Worm (Caenorhabditis elegans) whole organism, L1 larva: ENCODE measurements around the gene oma-2.

Experiments
- C04F5.9 ChIP-seq: sonication (generic microtip); optimal IDR thresholded peaks from 2 replicates; lab custom pipeline; 2016; ENCODE audit warnings: missing genetic modification characterization, missing compliant biosample characterization
- F16B12.6 ChIP-seq: fragments of 150-350 bp; optimal IDR thresholded peaks from 2 replicates; lab custom pipeline; 2014; ENCODE audit warnings: missing biosample characterization, missing genetic modification characterization
- aly-2 ChIP-seq: fragments of 150-350 bp; optimal IDR thresholded peaks from 2 replicates; lab custom pipeline; 2014; ENCODE audit warnings: missing biosample characterization, missing genetic modification characterization
- blmp-1 ChIP-seq: fragments of 150-350 bp; optimal IDR thresholded peaks from 2 replicates; lab custom pipeline; 2014; ENCODE audit warnings: missing biosample characterization, missing genetic modification characterization
- ceh-82 ChIP-seq, 3 experiments: fragments of 150-350 bp in 1 of 3; sonication (generic microtip) in 2 of 3; optimal IDR thresholded peaks; 2 replicates each; lab custom pipeline; 2014 to 2017; ENCODE audit warnings: missing biosample characterization in 3 of 3, missing genetic modification characterization in 3 of 3
- efl-1 ChIP-seq, 4 experiments: fragments of 150-350 bp; optimal IDR thresholded peaks in 3 of 4; peaks in 1 of 4; 1 replicate in 1 of 4; 2 replicates in 3 of 4; lab custom pipeline; 2014; ENCODE audit warnings: missing biosample characterization in 2 of 4, missing genetic modification characterization in 2 of 4, missing genetic modification reagents in 2 of 4
- egl-27 ChIP-seq, 2 experiments: fragments of 150-350 bp in 1 of 2; sonication (generic microtip); optimal IDR thresholded peaks; 3 replicates each; lab custom pipeline; 2017 to 2018; ENCODE audit warnings: missing biosample characterization in 2 of 2, missing genetic modification characterization in 2 of 2, missing genetic modification reagents in 2 of 2
- elt-2 ChIP-seq: sonication (generic microtip); optimal IDR thresholded peaks from 2 replicates; lab custom pipeline; 2016; ENCODE audit warnings: missing genetic modification characterization, mild to moderate bottlenecking, inconsistent platforms, missing compliant biosample characterization, missing genetic modification reagents
- elt-3 ChIP-seq, 6 experiments: fragments of 150-350 bp in 1 of 6; sonication (generic microtip); optimal IDR thresholded peaks; 2 replicates each; lab custom pipeline; 2017 to 2018; ENCODE audit warnings: missing biosample characterization in 6 of 6, missing genetic modification characterization in 6 of 6, inconsistent platforms in 1 of 6
- ets-5 ChIP-seq: fragments of 200-800 bp; sonication (Bioruptor generic); IDR thresholded peaks from 2 replicates; pipeline ENCODE4 v1.3.6; 2022; ENCODE audit warnings: missing genetic modification characterization, missing compliant biosample characterization
- fkh-10 ChIP-seq: sonication (generic microtip); optimal IDR thresholded peaks from 2 replicates; lab custom pipeline; 2017; ENCODE audit warnings: missing biosample characterization, missing genetic modification reagents, missing genetic modification characterization
- fkh-8 ChIP-seq: sonication (generic microtip); optimal IDR thresholded peaks from 2 replicates; lab custom pipeline; 2016; ENCODE audit warnings: mild to moderate bottlenecking, missing genetic modification characterization, missing compliant biosample characterization
- grh-1 ChIP-seq: fragments of 200-800 bp; sonication (Bioruptor generic); IDR thresholded peaks from 2 replicates; pipeline ENCODE4 v1.3.6; 2022; ENCODE audit warnings: missing genetic modification reagents, missing genetic modification characterization, missing compliant biosample characterization
- hlh-17 ChIP-seq: fragments of 200-800 bp; sonication (Bioruptor generic); optimal IDR thresholded peaks from 2 replicates; lab custom pipeline; 2018; ENCODE audit warnings: missing genetic modification characterization, mild to moderate bottlenecking, missing compliant biosample characterization, moderate library complexity, borderline replicate concordance
- hpl-2 ChIP-seq: fragments of 150-350 bp; optimal IDR thresholded peaks from 2 replicates; lab custom pipeline; 2014; ENCODE audit warnings: missing biosample characterization, missing genetic modification reagents, missing genetic modification characterization
- lin-14 ChIP-seq: fragments of 200-800 bp; sonication (Bioruptor generic); optimal IDR thresholded peaks from 2 replicates; lab custom pipeline; 2018; ENCODE audit warnings: mild to moderate bottlenecking, missing genetic modification characterization, moderate library complexity, missing compliant biosample characterization
- lin-35 ChIP-seq, 2 experiments: fragments of 150-350 bp; optimal IDR thresholded peaks; 2 replicates each; lab custom pipeline; 2014; ENCODE audit warnings: missing biosample characterization in 2 of 2, missing genetic modification characterization in 2 of 2, missing genetic modification reagents in 2 of 2
- lin-39 ChIP-seq: fragments of 150-350 bp; optimal IDR thresholded peaks from 2 replicates; lab custom pipeline; 2014; ENCODE audit warnings: missing biosample characterization, missing genetic modification reagents, missing genetic modification characterization
- lir-3 ChIP-seq: sonication (generic microtip); optimal IDR thresholded peaks from 2 replicates; lab custom pipeline; 2016; ENCODE audit warnings: mild to moderate bottlenecking, missing genetic modification characterization, moderate library complexity, missing compliant biosample characterization; ENCODE audit not compliant: poor library complexity
- lsy-2 ChIP-seq, 2 experiments: fragments of 150-350 bp; optimal IDR thresholded peaks; 2 replicates each; lab custom pipeline; 2014; ENCODE audit warnings: missing biosample characterization in 2 of 2, missing genetic modification characterization in 2 of 2
- mab-9 ChIP-seq: fragments of 200-800 bp; sonication (Bioruptor generic); IDR thresholded peaks from 2 replicates; pipeline ENCODE4 v1.3.6; 2022; ENCODE audit warnings: missing genetic modification reagents, missing genetic modification characterization, missing compliant biosample characterization
- mef-2 ChIP-seq: fragments of 150-350 bp; optimal IDR thresholded peaks from 2 replicates; lab custom pipeline; 2014; ENCODE audit warnings: missing biosample characterization, missing genetic modification characterization
- mep-1 ChIP-seq: fragments of 150-350 bp; optimal IDR thresholded peaks from 2 replicates; lab custom pipeline; 2014; ENCODE audit warnings: missing biosample characterization, missing genetic modification characterization
- nhr-11 ChIP-seq: fragments of 150-350 bp; optimal IDR thresholded peaks from 2 replicates; lab custom pipeline; 2014; ENCODE audit warnings: missing biosample characterization, missing genetic modification characterization
- nhr-19 ChIP-seq: fragments of 200-800 bp; sonication (Bioruptor generic); conservative IDR thresholded peaks from 2 replicates; pipeline ENCODE4 v1.3.6; 2022; ENCODE audit warnings: missing genetic modification characterization, missing compliant biosample characterization
- nhr-20 ChIP-seq: sonication (generic microtip); optimal IDR thresholded peaks from 2 replicates; lab custom pipeline; 2016; ENCODE audit warnings: mild to moderate bottlenecking, missing genetic modification characterization, missing compliant biosample characterization
- nhr-237 ChIP-seq: fragments of 150-350 bp; optimal IDR thresholded peaks from 2 replicates; lab custom pipeline; 2014; ENCODE audit warnings: missing biosample characterization, missing genetic modification characterization
- nhr-28 ChIP-seq: fragments of 150-350 bp; optimal IDR thresholded peaks from 2 replicates; lab custom pipeline; 2014; ENCODE audit warnings: missing biosample characterization, missing genetic modification characterization
- nhr-47 ChIP-seq: sonication (generic microtip); optimal IDR thresholded peaks from 2 replicates; lab custom pipeline; 2016; ENCODE audit warnings: mild to moderate bottlenecking, missing genetic modification characterization, moderate library complexity, missing compliant biosample characterization
- nhr-71 ChIP-seq: sonication (generic microtip); optimal IDR thresholded peaks from 2 replicates; lab custom pipeline; 2016; ENCODE audit warnings: mild to moderate bottlenecking, missing genetic modification characterization, moderate library complexity, missing compliant biosample characterization
- nhr-84 ChIP-seq: sonication (generic microtip); optimal IDR thresholded peaks from 2 replicates; lab custom pipeline; 2017; ENCODE audit warnings: missing biosample characterization, missing genetic modification characterization
- nhr-85 ChIP-seq: sonication (generic microtip); peaks from one replicate; lab custom pipeline; 2016; ENCODE audit warnings: missing genetic modification characterization, inconsistent platforms, missing compliant biosample characterization
- pag-3 ChIP-seq: sonication (generic microtip); optimal IDR thresholded peaks from 2 replicates; lab custom pipeline; 2017; ENCODE audit warnings: missing genetic modification characterization, mild to moderate bottlenecking, missing compliant biosample characterization, antibody characterized with exemption, borderline replicate concordance; ENCODE audit not compliant: insufficient read depth
- pqm-1 ChIP-seq: sonication (generic microtip); optimal IDR thresholded peaks from 3 replicates; lab custom pipeline; 2017; ENCODE audit warnings: missing biosample characterization, missing genetic modification characterization
- snu-23 ChIP-seq: sonication (generic microtip); optimal IDR thresholded peaks from 2 replicates; lab custom pipeline; 2016; ENCODE audit warnings: missing genetic modification characterization, missing compliant biosample characterization
- sox-4 ChIP-seq: sonication (generic microtip); optimal IDR thresholded peaks from 2 replicates; lab custom pipeline; 2016; ENCODE audit warnings: missing genetic modification characterization, missing compliant biosample characterization
- sptf-1 ChIP-seq: fragments of 150-350 bp; optimal IDR thresholded peaks from 2 replicates; lab custom pipeline; 2014; ENCODE audit warnings: missing biosample characterization, missing genetic modification characterization
- sup-37 ChIP-seq: fragments of 200-800 bp; sonication (Bioruptor generic); optimal IDR thresholded peaks from 2 replicates; lab custom pipeline; 2018; ENCODE audit warnings: mild to moderate bottlenecking, missing genetic modification characterization, missing compliant biosample characterization
- swsn-7 ChIP-seq: sonication (generic microtip); optimal IDR thresholded peaks from 2 replicates; lab custom pipeline; 2016; ENCODE audit warnings: missing genetic modification characterization, missing compliant biosample characterization
- tbx-2 ChIP-seq: sonication (generic microtip); optimal IDR thresholded peaks from 2 replicates; lab custom pipeline; 2016; ENCODE audit warnings: missing genetic modification characterization, missing compliant biosample characterization
- unc-30 ChIP-seq: sonication (generic microtip); optimal IDR thresholded peaks from 2 replicates; lab custom pipeline; 2017; ENCODE audit warnings: missing biosample characterization, missing genetic modification characterization
- unc-62 ChIP-seq: fragments of 150-350 bp; optimal IDR thresholded peaks from 2 replicates; lab custom pipeline; 2014; ENCODE audit warnings: missing biosample characterization, missing genetic modification reagents, missing genetic modification characterization
- unc-86 ChIP-seq: sonication (generic microtip); optimal IDR thresholded peaks from 2 replicates; lab custom pipeline; 2016; ENCODE audit warnings: missing genetic modification characterization, missing compliant biosample characterization
- vab-15 ChIP-seq: sonication (generic microtip); optimal IDR thresholded peaks from 2 replicates; lab custom pipeline; 2017; ENCODE audit warnings: missing genotype, mild to moderate bottlenecking, missing genetic modification characterization, missing compliant biosample characterization
- xbp-1 ChIP-seq: sonication (generic microtip); optimal IDR thresholded peaks from 2 replicates; lab custom pipeline; 2016; ENCODE audit warnings: missing genetic modification characterization, missing compliant biosample characterization
- zag-1 ChIP-seq: fragments of 150-350 bp; optimal IDR thresholded peaks from 2 replicates; lab custom pipeline; 2014; ENCODE audit warnings: missing biosample characterization, missing genetic modification characterization
- zip-4 ChIP-seq: fragments of 200-800 bp; sonication (Bioruptor generic); optimal IDR thresholded peaks from 2 replicates; lab custom pipeline; 2018; ENCODE audit warnings: mild to moderate bottlenecking, missing genetic modification characterization, moderate library complexity, missing compliant biosample characterization
- ztf-11 ChIP-seq, 2 experiments: sonication (generic microtip); optimal IDR thresholded peaks; 2 replicates each; lab custom pipeline; 2016 to 2017; ENCODE audit warnings: missing genetic modification characterization in 2 of 2, missing biosample characterization in 1 of 2, missing compliant biosample characterization in 1 of 2

The oma-2 gene

ce11 chrV:8027429-8028142 is 1.7 kb upstream of the oma-2 start:
- TF ChIP-seq efl-1 (optimal IDR thresholded peaks at IDR 0.05; lab: Kevin White, UChicago) (no peak), efl-1 (GFP tag; optimal IDR thresholded peaks at IDR 0.05 in 1 of 2; lab: Kevin White, UChicago) (peak in 1 of 2 experiments; percentile 54), elt-3 (tag; optimal IDR thresholded peaks at IDR 0.05; lab: Kevin White, UChicago) (peak in 5 of 6 experiments; percentile 9 to 82 (median 30)), lsy-2 (tag; optimal IDR thresholded peaks at IDR 0.05; lab: Kevin White, UChicago) (peak in 1 of 2 experiments; percentile 53), sup-37 (GFP tag; lab: Kevin White, UChicago) (no peak), blmp-1 (tag; lab: Kevin White, UChicago) (peak; percentile 82), swsn-7 (no peak), ztf-11 (tag; optimal IDR thresholded peaks at IDR 0.05; lab: Kevin White, UChicago) (no peak), nhr-85 (peak; percentile 90), nhr-71 (tag; lab: Kevin White, UChicago) (peak; percentile 21), lin-35 (GFP tag; optimal IDR thresholded peaks at IDR 0.05; lab: Kevin White, UChicago) (peak in 1 of 2 experiments; percentile 9), C04F5.9 (tag; lab: Kevin White, UChicago) (no peak), snu-23 (GFP tag; lab: Kevin White, UChicago) (peak; percentile 43), sptf-1 (tag; lab: Kevin White, UChicago) (no peak), nhr-237 (tag; lab: Kevin White, UChicago) (no peak), lin-14 (GFP tag; lab: Kevin White, UChicago) (peak; percentile 62), nhr-20 (tag; lab: Kevin White, UChicago) (peak; percentile 56), mep-1 (tag; lab: Kevin White, UChicago) (no peak), grh-1 (GFP tag; lab: Robert Waterston, UW) (peak; percentile 74)

DNA sequence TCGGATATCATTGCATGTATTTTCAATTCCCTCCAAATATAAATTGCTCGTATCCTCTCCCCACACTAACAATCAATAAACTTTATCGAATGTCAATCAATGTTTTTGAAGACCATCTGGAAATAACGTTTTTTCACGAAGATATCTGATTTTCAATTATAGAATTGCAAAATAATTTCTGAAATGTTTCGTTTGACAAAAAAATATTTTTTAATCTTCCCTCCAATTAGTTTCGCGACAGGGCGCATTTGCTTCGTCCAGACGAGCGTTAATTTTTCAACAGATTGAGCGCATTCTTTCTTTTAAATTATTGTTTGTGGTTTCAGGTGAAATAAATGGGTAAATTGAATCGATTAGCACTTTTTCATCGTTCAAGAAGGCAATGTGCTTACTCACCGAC is 1.9 kb downstream of the oma-2 start, which contains the start of gene vars-1:
Gene vars-1, plus strand, starts transcription at position 291 of the 400 bp plus-strand sequence.
- TF ChIP-seq nhr-28 (no peak), zip-4 (no peak), zag-1 (tag; lab: Kevin White, UChicago) (no peak), nhr-84 (tag; lab: Kevin White, UChicago) (no peak), unc-86 (peak; percentile 39), C04F5.9 (tag; lab: Kevin White, UChicago) (no peak), mef-2 (tag; lab: Kevin White, UChicago) (no peak), xbp-1 (tag; lab: Kevin White, UChicago) (peak; percentile 58), aly-2 (peak; percentile 0), vab-15 (tag; lab: Kevin White, UChicago) (no peak), grh-1 (GFP tag; lab: Robert Waterston, UW) (no peak), unc-62 (GFP tag; lab: Kevin White, UChicago) (no peak), fkh-8 (tag; lab: Kevin White, UChicago) (no peak), ceh-82 (tag; optimal IDR thresholded peaks at IDR 0.05; lab: Kevin White, UChicago) (peak in 2 of 3 experiments; percentile 47 to 69), hlh-17 (GFP tag; lab: Kevin White, UChicago) (no peak), egl-27 (tag; optimal IDR thresholded peaks at IDR 0.05; lab: Kevin White, UChicago) (no peak), tbx-2 (tag; lab: Kevin White, UChicago) (peak; percentile 66), swsn-7 (peak; percentile 53), efl-1 (optimal IDR thresholded peaks at IDR 0.05; lab: Kevin White, UChicago) (peak; percentile 97 to 99), efl-1 (GFP tag; optimal IDR thresholded peaks at IDR 0.05 in 1 of 2; lab: Kevin White, UChicago) (peak; percentile 97 to 100), nhr-47 (peak; percentile 70), sox-4 (tag; lab: Kevin White, UChicago) (no peak), nhr-19 (GFP tag; lab: Robert Waterston, UW) (peak; percentile 63), fkh-10 (GFP tag; lab: Kevin White, UChicago) (no peak), ets-5 (GFP tag; lab: Robert Waterston, UW) (no peak), pag-3 (tag; lab: Kevin White, UChicago) (no peak), F16B12.6 (tag; lab: Kevin White, UChicago) (peak; percentile 52), elt-3 (tag; optimal IDR thresholded peaks at IDR 0.05; lab: Kevin White, UChicago) (no peak), sup-37 (GFP tag; lab: Kevin White, UChicago) (no peak), nhr-11 (no peak), lin-39 (tag; lab: Kevin White, UChicago) (peak; percentile 6), elt-2 (tag; lab: Kevin White, UChicago) (peak; percentile 10), hpl-2 (no peak), unc-30 (tag; lab: Kevin White, UChicago) (no peak), mab-9 (GFP tag; lab: Robert Waterston, UW) (no peak), lir-3 (no peak), pqm-1 (tag; lab: Kevin White, UChicago) (no peak)
